Comparison of ENCODE assay signal across 1 fruit fly cellular context in genomic region chr2L:470336-470934, dm6.
A peak's percentile ranks its signal among the peaks of the same experiment; 100 is the strongest.
TF ChIP-seq lines count a peak whose summit lies in the region.

No protein-coding gene starts in this region.

TF ChIP-seq in whole organism, embryonic, 481 proteins besides CTCF, POLR2A, EP300 and RAD21 (continued from another document and continues in another):
- peak; percentile 56 for TF ChIP-seq luna (GFP tag; optimal IDR thresholded peaks at IDR 0.05; lab: Kevin White, UChicago)
- peak; percentile 53 for TF ChIP-seq CG8388 (GFP tag; optimal IDR thresholded peaks at IDR 0.05; lab: Kevin White, UChicago)
- 0 out of 2 replicates have a peak, but pooled peaks have one; percentile 68 for TF ChIP-seq Rfx (GFP tag; IDR thresholded peaks at IDR 0.05; lab: Robert Waterston, UW)
- peak; percentile 52; the same call in 1 of the 2 replicates for TF ChIP-seq CG17612 (GFP tag; IDR thresholded peaks at IDR 0.05; lab: Robert Waterston, UW)
- TF ChIP-seq exex (tag; optimal IDR thresholded peaks at IDR 0.05; lab: Kevin White, UChicago) = peak; percentile 58
- no peak for TF ChIP-seq CG15479 (GFP tag; optimal IDR thresholded peaks at IDR 0.05; lab: Kevin White, UChicago)
- TF ChIP-seq zen (tag; optimal IDR thresholded peaks at IDR 0.05; lab: Kevin White, UChicago) = peak; percentile 18
- peak; percentile 80 to 82 for TF ChIP-seq dpn (GFP tag; optimal IDR thresholded peaks at IDR 0.05; lab: Kevin White, UChicago)
- TF ChIP-seq CG3726 (GFP tag; IDR thresholded peaks at IDR 0.05; lab: Robert Waterston, UW) = peak; percentile 71; the same call in 2 of the 3 replicates
- TF ChIP-seq CG9817 (tag; optimal IDR thresholded peaks at IDR 0.05; lab: Kevin White, UChicago) = peak; percentile 71
- TF ChIP-seq CG17328 (GFP tag; IDR thresholded peaks at IDR 0.05; lab: Robert Waterston, UW) = peak; percentile 77
- TF ChIP-seq pzg (GFP tag; optimal IDR thresholded peaks at IDR 0.05; lab: Kevin White, UChicago) = no peak
- peak; percentile 68 for TF ChIP-seq CG9876 (GFP tag; optimal IDR thresholded peaks at IDR 0.05; lab: Kevin White, UChicago)
- no peak for TF ChIP-seq bbx (GFP tag; IDR thresholded peaks at IDR 0.05; lab: Robert Waterston, UW; ENCODE audit: partially characterized antibody)
- peak; percentile 78 for TF ChIP-seq Atf3 (GFP tag; optimal IDR thresholded peaks at IDR 0.05; lab: Kevin White, UChicago)
- peak; percentile 62 for TF ChIP-seq tup (GFP tag; optimal IDR thresholded peaks at IDR 0.05; lab: Kevin White, UChicago)
- no peak for TF ChIP-seq CG33557 (GFP tag; optimal IDR thresholded peaks at IDR 0.05; lab: Kevin White, UChicago)
- TF ChIP-seq run (tag; optimal IDR thresholded peaks at IDR 0.05; lab: Kevin White, UChicago) = peak; percentile 30
- no peak for TF ChIP-seq inv (GFP tag; IDR thresholded peaks at IDR 0.05; lab: Robert Waterston, UW; ENCODE audit: partially characterized antibody)
- no peak for TF ChIP-seq HLHmδ (GFP tag; optimal IDR thresholded peaks at IDR 0.05; lab: Kevin White, UChicago)
- TF ChIP-seq caup (GFP tag; optimal IDR thresholded peaks at IDR 0.05; lab: Kevin White, UChicago; ENCODE audit: severe bottlenecking) = peak; percentile 69
- peak; percentile 54 for TF ChIP-seq Vsx1 (GFP tag; optimal IDR thresholded peaks at IDR 0.05; lab: Kevin White, UChicago)
- peak; percentile 83 for TF ChIP-seq CG13296 (GFP tag; optimal IDR thresholded peaks at IDR 0.05; lab: Kevin White, UChicago)
- peak; percentile 46 for TF ChIP-seq CG8281 (tag; optimal IDR thresholded peaks at IDR 0.05; lab: Kevin White, UChicago)
- TF ChIP-seq slp2 (GFP tag; optimal IDR thresholded peaks at IDR 0.05; lab: Kevin White, UChicago) = peak; percentile 84
- no peak for TF ChIP-seq CG30020 (tag; optimal IDR thresholded peaks at IDR 0.05; lab: Kevin White, UChicago)
- TF ChIP-seq CG1024 (GFP tag; IDR thresholded peaks at IDR 0.05; lab: Robert Waterston, UW) = no peak
- peak; percentile 40 for TF ChIP-seq E2f2 (GFP tag; IDR thresholded peaks at IDR 0.05; lab: Robert Waterston, UW)
- TF ChIP-seq CG5245 (GFP tag; optimal IDR thresholded peaks at IDR 0.05; lab: Kevin White, UChicago) = peak; percentile 44
- TF ChIP-seq ase (GFP tag; IDR thresholded peaks at IDR 0.05; lab: Robert Waterston, UW) = peak; percentile 78
- peak; percentile 50; the same call in 1 of the 3 replicates for TF ChIP-seq CG11560 (tag; IDR thresholded peaks at IDR 0.05; lab: Robert Waterston, UW)
- TF ChIP-seq CG18476 (GFP tag; optimal IDR thresholded peaks at IDR 0.05; lab: Kevin White, UChicago) = peak; percentile 52
- TF ChIP-seq CG14014 (GFP tag; IDR thresholded peaks at IDR 0.05; lab: Robert Waterston, UW) = peak; percentile 63; the same call in 1 of the 2 replicates
- peak; percentile 85 for TF ChIP-seq CG9609 (GFP tag; optimal IDR thresholded peaks at IDR 0.05; lab: Kevin White, UChicago)
- TF ChIP-seq grau (tag; optimal IDR thresholded peaks at IDR 0.05; lab: Kevin White, UChicago) = peak; percentile 69
- TF ChIP-seq ash1 (GFP tag; optimal IDR thresholded peaks at IDR 0.05; lab: Kevin White, UChicago) = peak; percentile 15
- TF ChIP-seq NC2α (GFP tag; optimal IDR thresholded peaks at IDR 0.05; lab: Kevin White, UChicago) = peak; percentile 66
- TF ChIP-seq jing (GFP tag; optimal IDR thresholded peaks at IDR 0.05; lab: Kevin White, UChicago) = peak; percentile 46
- TF ChIP-seq CG11504 (tag; optimal IDR thresholded peaks at IDR 0.05; lab: Kevin White, UChicago) = peak; percentile 79
- TF ChIP-seq CG17829 (tag; optimal IDR thresholded peaks at IDR 0.05; lab: Kevin White, UChicago) = peak; percentile 50
- TF ChIP-seq CG12155 (GFP tag; optimal IDR thresholded peaks at IDR 0.05; lab: Kevin White, UChicago) = peak; percentile 73
- peak; percentile 66; the same call in 2 of the 3 replicates for TF ChIP-seq CG11093 (GFP tag; IDR thresholded peaks at IDR 0.05; lab: Robert Waterston, UW)
- TF ChIP-seq trem (tag; optimal IDR thresholded peaks at IDR 0.05; lab: Kevin White, UChicago) = peak; percentile 21
- no peak for TF ChIP-seq dmrt11E (tag; optimal IDR thresholded peaks at IDR 0.05; lab: Kevin White, UChicago)
- peak; percentile 30 for TF ChIP-seq CG7928 (GFP tag; optimal IDR thresholded peaks at IDR 0.05; lab: Kevin White, UChicago)
- TF ChIP-seq CG2712 (tag; optimal IDR thresholded peaks at IDR 0.05; lab: Kevin White, UChicago) = peak; percentile 72
- TF ChIP-seq CG14050 (GFP tag; IDR thresholded peaks at IDR 0.05; lab: Robert Waterston, UW) = peak; percentile 73; the same call in 2 of the 3 replicates
- peak; percentile 16 for TF ChIP-seq CG17186 (GFP tag; optimal IDR thresholded peaks at IDR 0.05; lab: Kevin White, UChicago)
- peak; percentile 81 for TF ChIP-seq tgo (GFP tag; IDR thresholded peaks at IDR 0.05; lab: Robert Waterston, UW)
- TF ChIP-seq prd (optimal IDR thresholded peaks at IDR 0.05; lab: Kevin White, UChicago) = no peak
- peak; percentile 85 for TF ChIP-seq prd (GFP tag; IDR thresholded peaks at IDR 0.05; lab: Robert Waterston, UW)
- TF ChIP-seq gfzf (GFP tag; optimal IDR thresholded peaks at IDR 0.05; lab: Kevin White, UChicago) = no peak
- TF ChIP-seq Kr (GFP tag; optimal IDR thresholded peaks at IDR 0.05; lab: Kevin White, UChicago) = no peak
- no peak for TF ChIP-seq usp (GFP tag; optimal IDR thresholded peaks at IDR 0.05; lab: Kevin White, UChicago)
- peak; percentile 88 for TF ChIP-seq dysf (GFP tag; IDR thresholded peaks at IDR 0.05; lab: Robert Waterston, UW)
- TF ChIP-seq CG7372 (GFP tag; IDR thresholded peaks at IDR 0.05; lab: Robert Waterston, UW) = 0 out of 2 replicates have a peak, but pooled peaks have one; percentile 19
- peak; percentile 81 for TF ChIP-seq sob (GFP tag; IDR thresholded peaks at IDR 0.05; lab: Robert Waterston, UW)
- peak; percentile 61 for TF ChIP-seq CG10979 (tag; optimal IDR thresholded peaks at IDR 0.05; lab: Kevin White, UChicago)
- TF ChIP-seq hbn (GFP tag; IDR thresholded peaks at IDR 0.05; lab: Robert Waterston, UW; ENCODE audit: partially characterized antibody) = no peak
- TF ChIP-seq CrebB (tag; optimal IDR thresholded peaks at IDR 0.05; lab: Kevin White, UChicago) = no peak
- peak; percentile 80 for TF ChIP-seq CG4282 (GFP tag; optimal IDR thresholded peaks at IDR 0.05; lab: Kevin White, UChicago)
- TF ChIP-seq dati (GFP tag; IDR thresholded peaks at IDR 0.05; lab: Robert Waterston, UW) = no peak
- TF ChIP-seq da (GFP tag; optimal IDR thresholded peaks at IDR 0.05; lab: Kevin White, UChicago) = peak; percentile 66
- peak; percentile 98 for TF ChIP-seq Ets65A (GFP tag; lab: Kevin White, UChicago)
- peak; percentile 79 for TF ChIP-seq Fer3 (tag; optimal IDR thresholded peaks at IDR 0.05; lab: Kevin White, UChicago)
- peak; percentile 82 for TF ChIP-seq fu2 (GFP tag; optimal IDR thresholded peaks at IDR 0.05; lab: Kevin White, UChicago)
- TF ChIP-seq CG14710 (tag; optimal IDR thresholded peaks at IDR 0.05; lab: Kevin White, UChicago) = peak; percentile 40
- TF ChIP-seq bigmax (GFP tag; optimal IDR thresholded peaks at IDR 0.05; lab: Kevin White, UChicago) = no peak
- TF ChIP-seq phol (tag; optimal IDR thresholded peaks at IDR 0.05; lab: Kevin White, UChicago) = peak; percentile 79
- 0 out of 3 replicates have a peak, but pooled peaks have one; percentile 35 for TF ChIP-seq gce (GFP tag; IDR thresholded peaks at IDR 0.05; lab: Robert Waterston, UW)
- peak; percentile 62 for TF ChIP-seq CG2875 (GFP tag; optimal IDR thresholded peaks at IDR 0.05; lab: Kevin White, UChicago)
- peak; percentile 80 for TF ChIP-seq Optix (GFP tag; IDR thresholded peaks at IDR 0.05; lab: Robert Waterston, UW)
- TF ChIP-seq sima (GFP tag; optimal IDR thresholded peaks at IDR 0.05; lab: Kevin White, UChicago) = peak; percentile 5
- TF ChIP-seq al (GFP tag; IDR thresholded peaks at IDR 0.05; lab: Robert Waterston, UW) = peak; percentile 52
- no peak for TF ChIP-seq Trl (optimal IDR thresholded peaks at IDR 0.05; lab: Kevin White, UChicago)
- peak; percentile 85 for TF ChIP-seq Trl (GFP tag; optimal IDR thresholded peaks at IDR 0.05; lab: Kevin White, UChicago)
- no peak for TF ChIP-seq cas (GFP tag; IDR thresholded peaks at IDR 0.05; lab: Robert Waterston, UW)
- TF ChIP-seq Poxn (GFP tag; IDR thresholded peaks at IDR 0.05; lab: Robert Waterston, UW) = no peak; the same call in 1 of the 2 replicates
- TF ChIP-seq danr (GFP tag; IDR thresholded peaks at IDR 0.05; lab: Robert Waterston, UW) = peak; percentile 68; the same call in 1 of the 2 replicates
- peak; percentile 60 for TF ChIP-seq Six4 (GFP tag; optimal IDR thresholded peaks at IDR 0.05; lab: Kevin White, UChicago)
- no peak for TF ChIP-seq Neu2 (GFP tag; optimal IDR thresholded peaks at IDR 0.05; lab: Kevin White, UChicago; ENCODE audit: borderline replicate concordance)
- peak; percentile 66 for TF ChIP-seq nau (GFP tag; optimal IDR thresholded peaks at IDR 0.05; lab: Kevin White, UChicago)
- TF ChIP-seq CG9215 (GFP tag; IDR thresholded peaks at IDR 0.05; lab: Robert Waterston, UW) = peak; percentile 69
- no peak for TF ChIP-seq CG16813 (GFP tag; IDR thresholded peaks at IDR 0.05; lab: Robert Waterston, UW; ENCODE audit: partially characterized antibody)
- TF ChIP-seq CG14860 (GFP tag; IDR thresholded peaks at IDR 0.05; lab: Robert Waterston, UW; ENCODE audit: partially characterized antibody) = no peak
- TF ChIP-seq CG4707 (GFP tag; optimal IDR thresholded peaks at IDR 0.05; lab: Kevin White, UChicago) = peak; percentile 22
- TF ChIP-seq jigr1 (GFP tag; IDR thresholded peaks at IDR 0.05; lab: Robert Waterston, UW) = peak; percentile 70; the same call in 1 of the 3 replicates
- TF ChIP-seq btn (GFP tag; optimal IDR thresholded peaks at IDR 0.05; lab: Kevin White, UChicago) = peak; percentile 71
- TF ChIP-seq tx (GFP tag; optimal IDR thresholded peaks at IDR 0.05; lab: Kevin White, UChicago) = peak; percentile 71
- peak; percentile 97 for TF ChIP-seq sens (GFP tag; lab: Kevin White, UChicago)
- TF ChIP-seq Gug (GFP tag; IDR thresholded peaks at IDR 0.05; lab: Robert Waterston, UW) = peak; percentile 76
- TF ChIP-seq sug (tag; optimal IDR thresholded peaks at IDR 0.05; lab: Kevin White, UChicago) = peak; percentile 79
- peak; percentile 70; the same call in 1 of the 2 replicates for TF ChIP-seq ttk (GFP tag; IDR thresholded peaks at IDR 0.05; lab: Robert Waterston, UW)
- no peak for TF ChIP-seq Tbp (GFP tag; optimal IDR thresholded peaks at IDR 0.05; lab: Kevin White, UChicago)
- peak; percentile 79 for TF ChIP-seq Antp (GFP tag; optimal IDR thresholded peaks at IDR 0.05; lab: Kevin White, UChicago)
- peak; percentile 61 for TF ChIP-seq vvl (GFP tag; IDR thresholded peaks at IDR 0.05; lab: Robert Waterston, UW)
- TF ChIP-seq CG7839 (tag; optimal IDR thresholded peaks at IDR 0.05; lab: Kevin White, UChicago) = peak; percentile 78
- no peak for TF ChIP-seq hb (GFP tag; IDR thresholded peaks at IDR 0.05; lab: Robert Waterston, UW; ENCODE audit: partially characterized antibody)
- TF ChIP-seq Atf-2 (GFP tag; optimal IDR thresholded peaks at IDR 0.05; lab: Kevin White, UChicago) = peak; percentile 83
- no peak for TF ChIP-seq Dp (GFP tag; optimal IDR thresholded peaks at IDR 0.05; lab: Kevin White, UChicago)
- peak; percentile 59 for TF ChIP-seq CG5180 (GFP tag; optimal IDR thresholded peaks at IDR 0.05; lab: Kevin White, UChicago)
- peak; percentile 39 for TF ChIP-seq HmgD (GFP tag; optimal IDR thresholded peaks at IDR 0.05; lab: Kevin White, UChicago)
- peak; percentile 44 for TF ChIP-seq CG6765 (GFP tag; optimal IDR thresholded peaks at IDR 0.05; lab: Kevin White, UChicago)
- peak; percentile 67 for TF ChIP-seq CG1792 (GFP tag; optimal IDR thresholded peaks at IDR 0.05; lab: Kevin White, UChicago)
- TF ChIP-seq sim (GFP tag; IDR thresholded peaks at IDR 0.05; lab: Robert Waterston, UW) = no peak; the same call in 1 of the 2 replicates
- peak; percentile 71 for TF ChIP-seq NfI (GFP tag; optimal IDR thresholded peaks at IDR 0.05; lab: Kevin White, UChicago)
- TF ChIP-seq CG18262 (tag; optimal IDR thresholded peaks at IDR 0.05; lab: Kevin White, UChicago) = peak; percentile 54
- peak; percentile 72 for TF ChIP-seq CG17568 (GFP tag; optimal IDR thresholded peaks at IDR 0.05; lab: Kevin White, UChicago)
- peak; percentile 37 for TF ChIP-seq Jarid2 (GFP tag; optimal IDR thresholded peaks at IDR 0.05; lab: Kevin White, UChicago)
- TF ChIP-seq CG7963 (GFP tag; IDR thresholded peaks at IDR 0.05; lab: Robert Waterston, UW; ENCODE audit: partially characterized antibody) = no peak
- TF ChIP-seq CG15269 (tag; optimal IDR thresholded peaks at IDR 0.05; lab: Kevin White, UChicago) = peak; percentile 84
- peak; percentile 73 for TF ChIP-seq CG17361 (GFP tag; IDR thresholded peaks at IDR 0.05; lab: Robert Waterston, UW)
- TF ChIP-seq MESR4 (GFP tag; optimal IDR thresholded peaks at IDR 0.05; lab: Kevin White, UChicago) = no peak
- TF ChIP-seq vnd (GFP tag; IDR thresholded peaks at IDR 0.05; lab: Robert Waterston, UW; ENCODE audit: partially characterized antibody) = no peak
- peak; percentile 82 for TF ChIP-seq pho (GFP tag; optimal IDR thresholded peaks at IDR 0.05; lab: Kevin White, UChicago)
- TF ChIP-seq Dll (GFP tag; IDR thresholded peaks at IDR 0.05; lab: Robert Waterston, UW; ENCODE audit: partially characterized antibody) = no peak
- TF ChIP-seq MTF-1 (GFP tag; optimal IDR thresholded peaks at IDR 0.05; lab: Kevin White, UChicago; ENCODE audit: borderline replicate concordance) = no peak
- peak; percentile 60 for TF ChIP-seq CG12659 (GFP tag; optimal IDR thresholded peaks at IDR 0.05; lab: Kevin White, UChicago)
- peak; percentile 78 for TF ChIP-seq CG6813 (GFP tag; optimal IDR thresholded peaks at IDR 0.05; lab: Kevin White, UChicago)
- peak; percentile 51 for TF ChIP-seq ssp (GFP tag; IDR thresholded peaks at IDR 0.05; lab: Robert Waterston, UW)
- peak; percentile 81 for TF ChIP-seq disco-r (GFP tag; optimal IDR thresholded peaks at IDR 0.05; lab: Kevin White, UChicago)
- peak; percentile 44; the same call in 1 of the 2 replicates for TF ChIP-seq CG6272 (GFP tag; IDR thresholded peaks at IDR 0.05; lab: Robert Waterston, UW)
- peak; percentile 74 for TF ChIP-seq CG11398 (GFP tag; optimal IDR thresholded peaks at IDR 0.05; lab: Kevin White, UChicago)
- peak; percentile 47 for TF ChIP-seq Sry-δ (GFP tag; optimal IDR thresholded peaks at IDR 0.05; lab: Kevin White, UChicago)
- peak; percentile 71 for TF ChIP-seq az2 (GFP tag; optimal IDR thresholded peaks at IDR 0.05; lab: Kevin White, UChicago)
- peak; percentile 69 for TF ChIP-seq Hand (GFP tag; optimal IDR thresholded peaks at IDR 0.05; lab: Kevin White, UChicago)
- peak; percentile 81 for TF ChIP-seq Abd-B (GFP tag; optimal IDR thresholded peaks at IDR 0.05; lab: Kevin White, UChicago)
- peak; percentile 35 for TF ChIP-seq CG15514 (GFP tag; optimal IDR thresholded peaks at IDR 0.05; lab: Kevin White, UChicago)
- no peak; the same call in 2 of the 3 replicates for TF ChIP-seq CG11456 (GFP tag; IDR thresholded peaks at IDR 0.05; lab: Robert Waterston, UW)
